Fruit fly (Drosophila melanogaster) whole organism, embryonic: ENCODE results near the gene GXIVsPLA2.

ENCODE experiments used
- Abd-B ChIP-seq: fragments of 200-800 bp; sonication (Bioruptor generic); optimal IDR thresholded peaks from 2 replicates; lab custom pipeline; 2018; ENCODE audit warnings: missing biosample characterization, mild to moderate bottlenecking, missing genetic modification characterization, moderate library complexity
- Awh ChIP-seq: fragments of 200-800 bp; sonication (Bioruptor generic); IDR thresholded peaks from 2 replicates; pipeline ENCODE4, ENCODE4 v1.3.6; 2022; ENCODE audit warnings: missing biosample characterization, missing genetic modification characterization
- CG10543 ChIP-seq: fragments of 200-800 bp; sonication (Bioruptor generic); optimal IDR thresholded peaks from 3 replicates; lab custom pipeline; 2017; ENCODE audit warnings: missing biosample characterization, mild to moderate bottlenecking, missing genetic modification characterization, moderate library complexity
- CG10959 ChIP-seq: fragments of 200-800 bp; sonication (Bioruptor generic); IDR thresholded peaks from 2 replicates; pipeline ENCODE4 v1.3.6; 2022; ENCODE audit warnings: missing biosample characterization, missing genetic modification characterization
- CG11695 ChIP-seq: fragments of 200-800 bp; sonication (Bioruptor generic); IDR thresholded peaks from 3 replicates; pipeline ENCODE4 v1.3.6; 2022; ENCODE audit warnings: missing biosample characterization, missing genetic modification characterization
- CG13287 ChIP-seq: fragments of 200-800 bp; sonication (Bioruptor generic); IDR thresholded peaks from 2 replicates; pipeline ENCODE4 v1.3.6; 2022; ENCODE audit warnings: missing biosample characterization, missing genetic modification characterization; ENCODE audit not compliant: partially characterized antibody
- CG13894 ChIP-seq: fragments of 200-800 bp; sonication (Bioruptor generic); optimal IDR thresholded peaks from 3 replicates; lab custom pipeline; 2018; ENCODE audit warnings: missing biosample characterization, mild to moderate bottlenecking, missing genetic modification characterization, moderate library complexity
- CG14667 ChIP-seq: fragments of 200-800 bp; sonication (Bioruptor generic); IDR thresholded peaks from 2 replicates; pipeline ENCODE4 v1.3.6; 2022; ENCODE audit warnings: missing biosample characterization, missing genetic modification characterization
- CG14860 ChIP-seq: fragments of 200-800 bp; sonication (Bioruptor generic); IDR thresholded peaks from 3 replicates; pipeline ENCODE4 v1.3.6; 2022; ENCODE audit warnings: missing biosample characterization, missing genetic modification characterization; ENCODE audit not compliant: partially characterized antibody
- CG15601 ChIP-seq: fragments of 200-800 bp; sonication (Bioruptor generic); optimal IDR thresholded peaks from 3 replicates; lab custom pipeline; 2019; ENCODE audit warnings: missing biosample characterization, mild to moderate bottlenecking, missing genetic modification characterization, moderate library complexity
- CG17186 ChIP-seq: fragments of 200-800 bp; sonication (Bioruptor generic); optimal IDR thresholded peaks from 3 replicates; lab custom pipeline; 2017; ENCODE audit warnings: missing biosample characterization, missing genetic modification reagents, missing genetic modification characterization
- CG17361 ChIP-seq: fragments of 200-800 bp; sonication (Bioruptor generic); IDR thresholded peaks from 3 replicates; pipeline ENCODE4 v1.3.6; 2022; ENCODE audit warnings: missing biosample characterization, missing genetic modification characterization
- CG17568 ChIP-seq: fragments of 200-800 bp; sonication (Bioruptor generic); optimal IDR thresholded peaks from 2 replicates; lab custom pipeline; 2018; ENCODE audit warnings: missing biosample characterization, mild to moderate bottlenecking, missing genetic modification characterization, moderate library complexity
- CG17612 ChIP-seq: fragments of 200-800 bp; sonication (Bioruptor generic); IDR thresholded peaks from 2 replicates; pipeline ENCODE4 v1.3.6; 2022; ENCODE audit warnings: missing biosample characterization, missing genetic modification characterization
- CG18764 ChIP-seq: fragments of 200-800 bp; sonication (Bioruptor generic); optimal IDR thresholded peaks from 3 replicates; lab custom pipeline; 2016; ENCODE audit warnings: missing biosample characterization, missing genetic modification characterization
- CG3407 ChIP-seq: fragments of 200-800 bp; sonication (Bioruptor generic); optimal IDR thresholded peaks from 2 replicates; lab custom pipeline; 2018; ENCODE audit warnings: missing biosample characterization, mild to moderate bottlenecking, missing genetic modification characterization
- CG4328 ChIP-seq: fragments of 200-800 bp; sonication (Bioruptor generic); optimal IDR thresholded peaks from 3 replicates; lab custom pipeline; 2017; ENCODE audit warnings: missing biosample characterization, missing genetic modification reagents, missing genetic modification characterization
- CG43689 ChIP-seq: fragments of 200-800 bp; sonication (Bioruptor generic); IDR thresholded peaks from 2 replicates; pipeline ENCODE4 v1.3.6; 2022; ENCODE audit warnings: missing biosample characterization, missing genetic modification characterization
- CG4820 ChIP-seq: fragments of 200-800 bp; sonication (Bioruptor generic); optimal IDR thresholded peaks from 3 replicates; lab custom pipeline; 2016; ENCODE audit warnings: missing biosample characterization, missing genetic modification characterization
- CG8944 ChIP-seq: fragments of 200-800 bp; sonication (Bioruptor generic); optimal IDR thresholded peaks from 3 replicates; lab custom pipeline; 2016; ENCODE audit warnings: missing biosample characterization, missing genetic modification characterization
- CG9437 ChIP-seq: fragments of 200-800 bp; sonication (Bioruptor generic); optimal IDR thresholded peaks from 2 replicates; lab custom pipeline; 2018; ENCODE audit warnings: missing biosample characterization, mild to moderate bottlenecking, missing genetic modification characterization
- Deaf1 ChIP-seq: fragments of 200-800 bp; optimal IDR thresholded peaks from 3 replicates; lab custom pipeline; 2019; ENCODE audit warnings: missing biosample characterization, mild to moderate bottlenecking, missing genetic modification characterization, moderate library complexity
- Poxn ChIP-seq: fragments of 200-800 bp; sonication (Bioruptor generic); IDR thresholded peaks from 2 replicates; pipeline ENCODE4 v1.3.6; 2022; ENCODE audit warnings: missing biosample characterization, missing genetic modification characterization
- Taf1 ChIP-seq: fragments of 200-800 bp; sonication (Bioruptor generic); IDR thresholded peaks from 2 replicates; pipeline ENCODE4 v1.3.6; 2022; ENCODE audit warnings: missing biosample characterization, missing genetic modification characterization
- Tbp ChIP-seq: fragments of >200 bp; optimal IDR thresholded peaks from 2 replicates; lab custom pipeline; 2018; ENCODE audit warnings: missing biosample characterization, missing genetic modification characterization
- Trl ChIP-seq, 3 experiments: fragments of >200 bp in 2 of 3; fragments of 200-800 bp in 1 of 3; sonication (Bioruptor generic) in 1 of 3; optimal IDR thresholded peaks; 2 replicates in 1 of 3; 3 replicates in 2 of 3; lab custom pipeline; 2016 to 2017; ENCODE audit warnings: missing biosample characterization in 1 of 3, missing genetic modification characterization in 1 of 3
- Vsx1 ChIP-seq: fragments of 200-800 bp; sonication (Bioruptor generic); optimal IDR thresholded peaks from 2 replicates; lab custom pipeline; 2017; ENCODE audit warnings: missing biosample characterization, mild to moderate bottlenecking, missing genetic modification characterization, missing genetic modification reagents
- abd-A ChIP-seq: fragments of 200-800 bp; sonication (Bioruptor generic); optimal IDR thresholded peaks from 3 replicates; lab custom pipeline; 2019; ENCODE audit warnings: missing biosample characterization, mild to moderate bottlenecking, missing genetic modification characterization, moderate library complexity
- al ChIP-seq: fragments of 200-800 bp; sonication (Bioruptor generic); IDR thresholded peaks from 2 replicates; pipeline ENCODE4 v1.3.6; 2022; ENCODE audit warnings: missing biosample characterization, missing genetic modification characterization
- bowl ChIP-seq: fragments of 200-800 bp; sonication (Bioruptor generic); IDR thresholded peaks from 2 replicates; pipeline ENCODE4 v1.3.6; 2022; ENCODE audit warnings: missing biosample characterization, missing genetic modification characterization
- caup ChIP-seq: fragments of 200-800 bp; sonication (Bioruptor generic); optimal IDR thresholded peaks from 3 replicates; lab custom pipeline; 2017; ENCODE audit warnings: missing biosample characterization, mild to moderate bottlenecking, missing genetic modification characterization, moderate library complexity; ENCODE audit not compliant: severe bottlenecking
- chif ChIP-seq, 2 experiments: fragments of 200-800 bp; sonication (Bioruptor generic); optimal IDR thresholded peaks; 3 replicates each; lab custom pipeline; 2016; ENCODE audit warnings: missing biosample characterization in 2 of 2, missing genetic modification characterization in 2 of 2
- chinmo ChIP-seq: fragments of 200-800 bp; sonication (Bioruptor generic); IDR thresholded peaks from 4 replicates; pipeline ENCODE4 v1.3.6; 2022; ENCODE audit warnings: missing biosample characterization, missing genetic modification characterization; ENCODE audit not compliant: partially characterized antibody
- chn ChIP-seq: fragments of 200-800 bp; sonication (Bioruptor generic); optimal IDR thresholded peaks from 2 replicates; lab custom pipeline; 2016; ENCODE audit warnings: missing biosample characterization, missing genetic modification characterization
- ci ChIP-seq: fragments of 200-800 bp; sonication (Bioruptor generic); IDR thresholded peaks from 3 replicates; pipeline ENCODE4 v1.3.6; 2022; ENCODE audit warnings: missing biosample characterization, missing genetic modification characterization
- crol ChIP-seq: fragments of 200-800 bp; sonication (Bioruptor generic); IDR thresholded peaks from 2 replicates; pipeline ENCODE4 v1.3.6; 2022; ENCODE audit warnings: missing biosample characterization, missing genetic modification characterization
- cwo ChIP-seq: fragments of 200-800 bp; sonication (Bioruptor generic); optimal IDR thresholded peaks from 3 replicates; lab custom pipeline; 2017; ENCODE audit warnings: missing biosample characterization, missing genetic modification characterization, mild to moderate bottlenecking, moderate library complexity, missing genetic modification reagents
- dati ChIP-seq: fragments of 200-800 bp; sonication (Bioruptor generic); IDR thresholded peaks from 2 replicates; pipeline ENCODE4 v1.3.6; 2022; ENCODE audit warnings: missing biosample characterization, missing genetic modification characterization
- fd102C ChIP-seq: fragments of 200-800 bp; sonication (Bioruptor generic); optimal IDR thresholded peaks from 2 replicates; lab custom pipeline; 2018; ENCODE audit warnings: missing biosample characterization, mild to moderate bottlenecking, missing genetic modification characterization, moderate library complexity
- gcm ChIP-seq: fragments of 200-800 bp; sonication (Bioruptor generic); optimal IDR thresholded peaks from 2 replicates; lab custom pipeline; 2019; ENCODE audit warnings: missing biosample characterization, mild to moderate bottlenecking, missing genetic modification characterization, moderate library complexity
- grn ChIP-seq: fragments of 200-800 bp; sonication (Bioruptor generic); optimal IDR thresholded peaks from 3 replicates; lab custom pipeline; 2017; ENCODE audit warnings: missing biosample characterization, missing genetic modification characterization
- lab ChIP-seq: fragments of 200-800 bp; sonication (Bioruptor generic); optimal IDR thresholded peaks from 3 replicates; lab custom pipeline; 2017; ENCODE audit warnings: missing biosample characterization, missing genetic modification characterization, mild to moderate bottlenecking, moderate library complexity, missing genetic modification reagents
- peb ChIP-seq: fragments of 200-800 bp; sonication (Bioruptor generic); IDR thresholded peaks from 2 replicates; pipeline ENCODE4 v1.3.6; 2022; ENCODE audit warnings: missing biosample characterization, missing genetic modification characterization
- psq ChIP-seq: fragments of 200-800 bp; sonication (Bioruptor generic); optimal IDR thresholded peaks from 2 replicates; lab custom pipeline; 2017; ENCODE audit warnings: missing biosample characterization, missing genetic modification characterization
- sc ChIP-seq, 3 experiments: fragments of >200 bp in 2 of 3; fragments of 200-800 bp in 1 of 3; sonication (Bioruptor generic) in 1 of 3; optimal IDR thresholded peaks; 2 replicates in 2 of 3; 3 replicates in 1 of 3; lab custom pipeline; 2017; ENCODE audit warnings: mild to moderate bottlenecking in 1 of 3, missing biosample characterization in 1 of 3, missing genetic modification characterization in 1 of 3, missing genetic modification reagents in 1 of 3
- schlank ChIP-seq: fragments of 200-800 bp; sonication (Bioruptor generic); optimal IDR thresholded peaks from 2 replicates; lab custom pipeline; 2018; ENCODE audit warnings: missing biosample characterization, mild to moderate bottlenecking, missing genetic modification characterization
- tio ChIP-seq: fragments of 200-800 bp; sonication (Bioruptor generic); optimal IDR thresholded peaks from 2 replicates; lab custom pipeline; 2017; ENCODE audit warnings: missing biosample characterization, missing genetic modification characterization, inconsistent platforms
- zf30C ChIP-seq: fragments of 200-800 bp; sonication (Bioruptor generic); optimal IDR thresholded peaks from 3 replicates; lab custom pipeline; 2018; ENCODE audit warnings: missing biosample characterization, mild to moderate bottlenecking, missing genetic modification characterization

The GXIVsPLA2 gene

dm6 chr3L:15958612-15959315 is 3.9 kb downstream of the GXIVsPLA2 start, which contains the start of gene CG17032 (continued):
- TF ChIP-seq CG18764 = no peak
- TF ChIP-seq CG14667 (GFP tag; lab: Robert Waterston, UW) = no peak
- no peak for TF ChIP-seq schlank (tag; lab: Kevin White, UChicago)
- TF ChIP-seq tio = no peak
- TF ChIP-seq CG17612 (GFP tag; lab: Robert Waterston, UW) = no peak
- no peak for TF ChIP-seq dati (GFP tag; lab: Robert Waterston, UW)
- TF ChIP-seq CG10959 (GFP tag; lab: Robert Waterston, UW) = no peak
- peak; percentile 25; the same call in 1 of the 3 replicates for TF ChIP-seq CG11695 (GFP tag; lab: Robert Waterston, UW)
- no peak for TF ChIP-seq peb (GFP tag; lab: Robert Waterston, UW)
- TF ChIP-seq ci (GFP tag; lab: Robert Waterston, UW) = no peak
- peak; percentile 15 for TF ChIP-seq caup
- no peak for TF ChIP-seq crol
- peak; percentile 28; the same call in 1 of the 2 replicates for TF ChIP-seq CG13287 (GFP tag; lab: Robert Waterston, UW)
- no peak for TF ChIP-seq CG4328 (GFP tag; lab: Kevin White, UChicago)
- no peak for TF ChIP-seq Taf1
- peak; percentile 53 for TF ChIP-seq cwo (GFP tag; lab: Kevin White, UChicago)
- TF ChIP-seq CG13894 = peak; percentile 90
- no peak for TF ChIP-seq Vsx1 (GFP tag; lab: Kevin White, UChicago)
- TF ChIP-seq chinmo (GFP tag; lab: Robert Waterston, UW) = peak; percentile 65; the same call in 1 of the 4 replicates
- TF ChIP-seq gcm (GFP tag; lab: Kevin White, UChicago) = no peak
- TF ChIP-seq Trl (optimal IDR thresholded peaks at IDR 0.05; lab: Kevin White, UChicago) = no peak
- TF ChIP-seq Trl (GFP tag; optimal IDR thresholded peaks at IDR 0.05; lab: Kevin White, UChicago) = no peak
- TF ChIP-seq Abd-B = no peak
- no peak for TF ChIP-seq sc (optimal IDR thresholded peaks at IDR 0.05; lab: Kevin White, UChicago)
- TF ChIP-seq sc (GFP tag; optimal IDR thresholded peaks at IDR 0.05; lab: Kevin White, UChicago) = no peak
- TF ChIP-seq CG10543 (GFP tag; lab: Kevin White, UChicago) = peak; percentile 82
- TF ChIP-seq CG9437 (GFP tag; lab: Kevin White, UChicago) = no peak
- no peak for TF ChIP-seq grn
- TF ChIP-seq chn = no peak
- no peak for TF ChIP-seq CG3407 (GFP tag; lab: Kevin White, UChicago)
- TF ChIP-seq abd-A (tag; lab: Kevin White, UChicago) = no peak
- TF ChIP-seq Poxn (GFP tag; lab: Robert Waterston, UW) = no peak
- no peak for TF ChIP-seq CG17361 (GFP tag; lab: Robert Waterston, UW)
- TF ChIP-seq Tbp (GFP tag; lab: Kevin White, UChicago) = no peak
- peak; percentile 44; the same call in 1 of the 2 replicates for TF ChIP-seq Awh (GFP tag; lab: Robert Waterston, UW)
- TF ChIP-seq CG4820 (GFP tag; lab: Kevin White, UChicago) = no peak
- no peak for TF ChIP-seq psq (GFP tag; lab: Kevin White, UChicago)
- no peak for TF ChIP-seq lab (GFP tag; lab: Kevin White, UChicago)
- TF ChIP-seq CG17568 (GFP tag; lab: Kevin White, UChicago) = no peak
- TF ChIP-seq CG17186 (GFP tag; lab: Kevin White, UChicago) = no peak
- no peak for TF ChIP-seq al (GFP tag; lab: Robert Waterston, UW)
- TF ChIP-seq CG14860 (GFP tag; lab: Robert Waterston, UW) = no peak
- TF ChIP-seq bowl (GFP tag; lab: Robert Waterston, UW) = no peak
- TF ChIP-seq chif (GFP tag; optimal IDR thresholded peaks at IDR 0.05; lab: Kevin White, UChicago) = no peak
- peak; percentile 74 for TF ChIP-seq CG15601 (tag; lab: Kevin White, UChicago)
- TF ChIP-seq zf30C (GFP tag; lab: Kevin White, UChicago) = no peak
- TF ChIP-seq CG43689 = no peak
- peak; percentile 57 for TF ChIP-seq Deaf1 (tag; lab: Kevin White, UChicago)
- no peak for TF ChIP-seq fd102C
- TF ChIP-seq CG8944 (GFP tag; lab: Kevin White, UChicago) = no peak
